Worm (Caenorhabditis elegans) whole organism, mixed stage, embryonic: ENCODE results near the gene F36D3.8.

Source experiments
- ceh-43 ChIP-seq: fragments of 200-800 bp; sonication (Bioruptor generic); optimal IDR thresholded peaks from 2 replicates; lab custom pipeline; 2018; ENCODE audit warnings: mild to moderate bottlenecking, missing genetic modification characterization, moderate library complexity, missing compliant biosample characterization
- ces-1 ChIP-seq: fragments of 150-350 bp; optimal IDR thresholded peaks from 2 replicates; lab custom pipeline; 2014; ENCODE audit warnings: missing biosample characterization, missing genetic modification reagents, missing genetic modification characterization
- elt-1 ChIP-seq: sonication (generic microtip); optimal IDR thresholded peaks from 2 replicates; lab custom pipeline; 2017; ENCODE audit warnings: missing genetic modification characterization, mild to moderate bottlenecking, missing compliant biosample characterization, antibody characterized with exemption, moderate library complexity, borderline replicate concordance; ENCODE audit not compliant: insufficient read depth
- lin-13 ChIP-seq: fragments of 150-350 bp; optimal IDR thresholded peaks from 2 replicates; lab custom pipeline; 2014; ENCODE audit warnings: missing biosample characterization, missing genetic modification characterization
- lsy-2 ChIP-seq: fragments of 150-350 bp; optimal IDR thresholded peaks from 2 replicates; lab custom pipeline; 2014; ENCODE audit warnings: missing biosample characterization, missing genetic modification characterization
- nhr-12 ChIP-seq: fragments of 150-350 bp; optimal IDR thresholded peaks from 2 replicates; lab custom pipeline; 2014; ENCODE audit warnings: missing biosample characterization, missing genetic modification characterization
- nhr-76 ChIP-seq: sonication (generic microtip); optimal IDR thresholded peaks from 2 replicates; lab custom pipeline; 2017; ENCODE audit warnings: missing biosample characterization, missing genetic modification characterization
- unc-62 ChIP-seq: fragments of 150-350 bp; optimal IDR thresholded peaks from 2 replicates; lab custom pipeline; 2014; ENCODE audit warnings: missing biosample characterization, missing genetic modification reagents, missing genetic modification characterization
- ztf-11 ChIP-seq: fragments of 150-350 bp; optimal IDR thresholded peaks from 2 replicates; lab custom pipeline; 2014; ENCODE audit warnings: missing biosample characterization, missing genetic modification characterization

DNA sequence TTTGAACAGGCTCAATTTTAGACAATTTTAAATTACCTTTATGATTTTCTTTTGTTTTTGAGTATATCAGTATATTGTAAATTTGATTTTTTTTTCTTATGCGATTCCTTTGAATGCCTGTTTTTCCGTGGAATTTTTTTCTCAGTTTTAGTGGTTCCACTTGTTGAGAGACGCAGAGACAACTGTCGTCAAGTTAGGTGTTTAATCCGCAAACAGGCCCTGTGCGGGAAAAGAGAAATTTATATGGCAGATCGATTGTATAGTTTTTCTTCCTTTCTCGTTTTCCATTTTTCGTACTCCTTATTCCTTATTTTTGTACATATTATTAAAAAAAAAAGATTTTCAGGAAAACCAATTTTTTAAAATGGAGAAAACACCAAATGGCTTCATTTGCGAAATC, 28.0 kb upstream of the F36D3.8 start, which contains the start of gene F36D3.1:
- TF ChIP-seq unc-62 = no peak
- no peak for TF ChIP-seq ztf-11
- TF ChIP-seq ceh-43 (GFP tag; lab: Kevin White, UChicago) = no peak
- TF ChIP-seq lsy-2 (tag; lab: Kevin White, UChicago) = peak; percentile 45
- no peak for TF ChIP-seq nhr-76 (tag; lab: Kevin White, UChicago)
- TF ChIP-seq nhr-12 (tag; lab: Kevin White, UChicago) = no peak
- no peak for TF ChIP-seq elt-1 (tag; lab: Kevin White, UChicago)
- TF ChIP-seq lin-13 = no peak
- TF ChIP-seq ces-1 (GFP tag; lab: Kevin White, UChicago) = peak; percentile 20
